Worm (Caenorhabditis elegans) whole organism, L1 larva: ENCODE results near the gene col-124.

ENCODE experiments used
- C16A3.4 ChIP-seq: fragments of 150-350 bp; optimal IDR thresholded peaks from 2 replicates; lab custom pipeline; 2014; ENCODE audit warnings: missing biosample characterization, missing genetic modification characterization
- F16B12.6 ChIP-seq: fragments of 150-350 bp; optimal IDR thresholded peaks from 2 replicates; lab custom pipeline; 2014; ENCODE audit warnings: missing biosample characterization, missing genetic modification characterization
- Y116A8C.19 ChIP-seq: sonication (generic microtip); optimal IDR thresholded peaks from 2 replicates; lab custom pipeline; 2016; ENCODE audit warnings: missing compliant biosample characterization, missing genetic modification characterization, borderline replicate concordance
- aha-1 ChIP-seq: fragments of 150-350 bp; optimal IDR thresholded peaks from 2 replicates; lab custom pipeline; 2014; ENCODE audit warnings: missing biosample characterization, missing genetic modification characterization
- alr-1 ChIP-seq: fragments of 200-800 bp; sonication (Bioruptor generic); optimal IDR thresholded peaks from 2 replicates; lab custom pipeline; 2018; ENCODE audit warnings: borderline replicate concordance, mild to moderate bottlenecking, missing genetic modification characterization, missing compliant biosample characterization
- aly-2 ChIP-seq: fragments of 150-350 bp; optimal IDR thresholded peaks from 2 replicates; lab custom pipeline; 2014; ENCODE audit warnings: missing biosample characterization, missing genetic modification characterization
- ama-1 ChIP-seq: fragments of 150-350 bp; optimal IDR thresholded peaks from 2 replicates; lab custom pipeline; 2014
- ceh-82 ChIP-seq, 3 experiments: fragments of 150-350 bp in 1 of 3; sonication (generic microtip) in 2 of 3; optimal IDR thresholded peaks; 2 replicates each; lab custom pipeline; 2014 to 2017; ENCODE audit warnings: missing biosample characterization in 3 of 3, missing genetic modification characterization in 3 of 3
- ceh-88 ChIP-seq: fragments of 200-800 bp; sonication (Bioruptor generic); IDR thresholded peaks from 2 replicates; pipeline ENCODE4 v1.3.6; 2022; ENCODE audit warnings: missing genetic modification characterization, missing compliant biosample characterization
- dpl-1 ChIP-seq, 3 experiments: fragments of 150-350 bp in 2 of 3; sonication (generic microtip) in 1 of 3; optimal IDR thresholded peaks; 2 replicates each; lab custom pipeline; 2014 to 2017; ENCODE audit warnings: missing biosample characterization in 3 of 3, missing genetic modification characterization in 3 of 3, missing genetic modification reagents in 3 of 3
- efl-1 ChIP-seq, 4 experiments: fragments of 150-350 bp; optimal IDR thresholded peaks in 3 of 4; peaks in 1 of 4; 1 replicate in 1 of 4; 2 replicates in 3 of 4; lab custom pipeline; 2014; ENCODE audit warnings: missing biosample characterization in 2 of 4, missing genetic modification characterization in 2 of 4, missing genetic modification reagents in 2 of 4
- egl-13 ChIP-seq: sonication (generic microtip); optimal IDR thresholded peaks from 2 replicates; lab custom pipeline; 2016; ENCODE audit warnings: missing genotype, missing genetic modification reagents, missing genetic modification characterization, missing compliant biosample characterization
- egl-27 ChIP-seq, 2 experiments: fragments of 150-350 bp in 1 of 2; sonication (generic microtip); optimal IDR thresholded peaks; 3 replicates each; lab custom pipeline; 2017 to 2018; ENCODE audit warnings: missing biosample characterization in 2 of 2, missing genetic modification characterization in 2 of 2, missing genetic modification reagents in 2 of 2
- elt-3 ChIP-seq, 6 experiments: fragments of 150-350 bp in 1 of 6; sonication (generic microtip); optimal IDR thresholded peaks; 2 replicates each; lab custom pipeline; 2017 to 2018; ENCODE audit warnings: missing biosample characterization in 6 of 6, missing genetic modification characterization in 6 of 6, inconsistent platforms in 1 of 6
- fkh-4 ChIP-seq: sonication (generic microtip); optimal IDR thresholded peaks from 2 replicates; lab custom pipeline; 2016; ENCODE audit warnings: missing compliant biosample characterization, missing genetic modification characterization, borderline replicate concordance
- fkh-8 ChIP-seq: sonication (generic microtip); optimal IDR thresholded peaks from 2 replicates; lab custom pipeline; 2016; ENCODE audit warnings: mild to moderate bottlenecking, missing genetic modification characterization, missing compliant biosample characterization
- fos-1 ChIP-seq: fragments of 150-350 bp; optimal IDR thresholded peaks from 2 replicates; lab custom pipeline; 2014; ENCODE audit warnings: missing biosample characterization, missing genetic modification characterization
- grh-1 ChIP-seq: fragments of 200-800 bp; sonication (Bioruptor generic); IDR thresholded peaks from 2 replicates; pipeline ENCODE4 v1.3.6; 2022; ENCODE audit warnings: missing genetic modification reagents, missing genetic modification characterization, missing compliant biosample characterization
- hlh-4 ChIP-seq: sonication (generic microtip); optimal IDR thresholded peaks from 2 replicates; lab custom pipeline; 2016; ENCODE audit warnings: mild to moderate bottlenecking, missing genetic modification characterization, missing compliant biosample characterization
- hpl-2 ChIP-seq: fragments of 150-350 bp; optimal IDR thresholded peaks from 2 replicates; lab custom pipeline; 2014; ENCODE audit warnings: missing biosample characterization, missing genetic modification reagents, missing genetic modification characterization
- irx-1 ChIP-seq: sonication (generic microtip); optimal IDR thresholded peaks from 2 replicates; lab custom pipeline; 2016; ENCODE audit warnings: missing genetic modification characterization, missing compliant biosample characterization
- isw-1 ChIP-seq: fragments of 200-800 bp; sonication (Bioruptor generic); IDR thresholded peaks from 2 replicates; pipeline ENCODE4 v1.3.6; 2022; ENCODE audit warnings: missing genetic modification characterization, missing compliant biosample characterization
- jun-1 ChIP-seq: fragments of 150-350 bp; optimal IDR thresholded peaks from 2 replicates; lab custom pipeline; 2014; ENCODE audit warnings: missing biosample characterization, missing genetic modification reagents, missing genetic modification characterization
- lin-14 ChIP-seq: fragments of 200-800 bp; sonication (Bioruptor generic); optimal IDR thresholded peaks from 2 replicates; lab custom pipeline; 2018; ENCODE audit warnings: mild to moderate bottlenecking, missing genetic modification characterization, moderate library complexity, missing compliant biosample characterization
- lin-35 ChIP-seq, 2 experiments: fragments of 150-350 bp; optimal IDR thresholded peaks; 2 replicates each; lab custom pipeline; 2014; ENCODE audit warnings: missing biosample characterization in 2 of 2, missing genetic modification characterization in 2 of 2, missing genetic modification reagents in 2 of 2
- lin-39 ChIP-seq: fragments of 150-350 bp; optimal IDR thresholded peaks from 2 replicates; lab custom pipeline; 2014; ENCODE audit warnings: missing biosample characterization, missing genetic modification reagents, missing genetic modification characterization
- lir-3 ChIP-seq: sonication (generic microtip); optimal IDR thresholded peaks from 2 replicates; lab custom pipeline; 2016; ENCODE audit warnings: mild to moderate bottlenecking, missing genetic modification characterization, moderate library complexity, missing compliant biosample characterization; ENCODE audit not compliant: poor library complexity
- mep-1 ChIP-seq: fragments of 150-350 bp; optimal IDR thresholded peaks from 2 replicates; lab custom pipeline; 2014; ENCODE audit warnings: missing biosample characterization, missing genetic modification characterization
- nhr-19 ChIP-seq: fragments of 200-800 bp; sonication (Bioruptor generic); conservative IDR thresholded peaks from 2 replicates; pipeline ENCODE4 v1.3.6; 2022; ENCODE audit warnings: missing genetic modification characterization, missing compliant biosample characterization
- nhr-20 ChIP-seq: sonication (generic microtip); optimal IDR thresholded peaks from 2 replicates; lab custom pipeline; 2016; ENCODE audit warnings: mild to moderate bottlenecking, missing genetic modification characterization, missing compliant biosample characterization
- nhr-28 ChIP-seq: fragments of 150-350 bp; optimal IDR thresholded peaks from 2 replicates; lab custom pipeline; 2014; ENCODE audit warnings: missing biosample characterization, missing genetic modification characterization
- nhr-47 ChIP-seq: sonication (generic microtip); optimal IDR thresholded peaks from 2 replicates; lab custom pipeline; 2016; ENCODE audit warnings: mild to moderate bottlenecking, missing genetic modification characterization, moderate library complexity, missing compliant biosample characterization
- nhr-71 ChIP-seq: sonication (generic microtip); optimal IDR thresholded peaks from 2 replicates; lab custom pipeline; 2016; ENCODE audit warnings: mild to moderate bottlenecking, missing genetic modification characterization, moderate library complexity, missing compliant biosample characterization
- nhr-77 ChIP-seq: fragments of 150-350 bp; optimal IDR thresholded peaks from 2 replicates; lab custom pipeline; 2014; ENCODE audit warnings: missing biosample characterization, missing genetic modification characterization
- nhr-90 ChIP-seq: sonication (generic microtip); optimal IDR thresholded peaks from 2 replicates; lab custom pipeline; 2016; ENCODE audit warnings: mild to moderate bottlenecking, missing genetic modification characterization, missing compliant biosample characterization; ENCODE audit not compliant: poor library complexity
- pag-3 ChIP-seq: sonication (generic microtip); optimal IDR thresholded peaks from 2 replicates; lab custom pipeline; 2017; ENCODE audit warnings: missing genetic modification characterization, mild to moderate bottlenecking, missing compliant biosample characterization, antibody characterized with exemption, borderline replicate concordance; ENCODE audit not compliant: insufficient read depth
- pqm-1 ChIP-seq: sonication (generic microtip); optimal IDR thresholded peaks from 3 replicates; lab custom pipeline; 2017; ENCODE audit warnings: missing biosample characterization, missing genetic modification characterization
- rnt-1 ChIP-seq: sonication (generic microtip); optimal IDR thresholded peaks from 2 replicates; lab custom pipeline; 2016; ENCODE audit warnings: mild to moderate bottlenecking, missing genetic modification characterization, moderate library complexity, missing compliant biosample characterization
- skn-1 ChIP-seq: fragments of 150-350 bp; optimal IDR thresholded peaks from 2 replicates; lab custom pipeline; 2014; ENCODE audit warnings: missing biosample characterization, missing genetic modification characterization
- snu-23 ChIP-seq: sonication (generic microtip); optimal IDR thresholded peaks from 2 replicates; lab custom pipeline; 2016; ENCODE audit warnings: missing genetic modification characterization, missing compliant biosample characterization
- sup-37 ChIP-seq: fragments of 200-800 bp; sonication (Bioruptor generic); optimal IDR thresholded peaks from 2 replicates; lab custom pipeline; 2018; ENCODE audit warnings: mild to moderate bottlenecking, missing genetic modification characterization, missing compliant biosample characterization
- tbx-2 ChIP-seq: sonication (generic microtip); optimal IDR thresholded peaks from 2 replicates; lab custom pipeline; 2016; ENCODE audit warnings: missing genetic modification characterization, missing compliant biosample characterization
- tlp-1 ChIP-seq: fragments of 150-350 bp; optimal IDR thresholded peaks from 2 replicates; lab custom pipeline; 2014; ENCODE audit warnings: missing biosample characterization, missing genetic modification characterization
- unc-62 ChIP-seq: fragments of 150-350 bp; optimal IDR thresholded peaks from 2 replicates; lab custom pipeline; 2014; ENCODE audit warnings: missing biosample characterization, missing genetic modification reagents, missing genetic modification characterization
- unc-86 ChIP-seq: sonication (generic microtip); optimal IDR thresholded peaks from 2 replicates; lab custom pipeline; 2016; ENCODE audit warnings: missing genetic modification characterization, missing compliant biosample characterization
- vab-15 ChIP-seq: sonication (generic microtip); optimal IDR thresholded peaks from 2 replicates; lab custom pipeline; 2017; ENCODE audit warnings: missing genotype, mild to moderate bottlenecking, missing genetic modification characterization, missing compliant biosample characterization
- xbp-1 ChIP-seq: sonication (generic microtip); optimal IDR thresholded peaks from 2 replicates; lab custom pipeline; 2016; ENCODE audit warnings: missing genetic modification characterization, missing compliant biosample characterization
- zip-4 ChIP-seq: fragments of 200-800 bp; sonication (Bioruptor generic); optimal IDR thresholded peaks from 2 replicates; lab custom pipeline; 2018; ENCODE audit warnings: mild to moderate bottlenecking, missing genetic modification characterization, moderate library complexity, missing compliant biosample characterization
- ztf-4 ChIP-seq: fragments of 150-350 bp; optimal IDR thresholded peaks from 2 replicates; lab custom pipeline; 2014; ENCODE audit warnings: missing biosample characterization, missing genetic modification characterization

The col-124 gene

DNA sequence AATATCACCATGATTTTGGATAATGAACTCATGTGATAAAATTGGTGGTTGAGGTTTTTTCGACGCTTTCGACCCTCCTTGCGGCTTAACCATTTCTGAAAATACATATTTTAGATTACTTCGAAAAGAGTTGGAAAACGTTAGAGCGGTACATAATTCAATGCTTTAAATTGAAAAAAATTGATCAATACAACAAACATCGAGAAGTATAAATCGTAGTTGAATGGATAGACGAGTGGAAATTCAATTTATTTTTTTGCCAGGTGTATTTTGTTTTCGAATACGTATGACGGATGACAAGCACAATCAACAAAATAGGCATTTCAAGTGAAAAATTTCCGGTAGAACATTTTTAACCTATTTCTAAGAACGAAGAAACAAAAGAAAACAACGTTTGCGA lies 4.9 kb downstream of the col-124 start, which contains the start of gene tram-1:
TSS of gene tram-1 (minus strand) at position 101 of the 400 bp plus-strand sequence.
- TF ChIP-seq fkh-8 (tag; lab: Kevin White, UChicago) (peak; percentile 37), egl-27 (tag; optimal IDR thresholded peaks at IDR 0.05; lab: Kevin White, UChicago) (no peak)
- TF ChIP-seq, all 84 proteins: peak for 1

ce11 chrIV:10222122-10222589 lies 5.9 kb downstream of the col-124 start, which contains the start of gene C24F3.2:
Gene C24F3.2 (plus strand): TSS chrIV:10222539.
- TF ChIP-seq hpl-2 (GFP tag; lab: Kevin White, UChicago) (no peak), mep-1 (tag; lab: Kevin White, UChicago) (peak; percentile 69), grh-1 (GFP tag; lab: Robert Waterston, UW) (no peak), lin-35 (GFP tag; optimal IDR thresholded peaks at IDR 0.05; lab: Kevin White, UChicago) (peak; percentile 77 to 87), ceh-88 (GFP tag; lab: Robert Waterston, UW) (no peak), lin-14 (GFP tag; lab: Kevin White, UChicago) (peak; percentile 94), isw-1 (GFP tag; lab: Robert Waterston, UW) (peak; percentile 16; the same call in 1 of the 2 replicates), aly-2 (tag; lab: Kevin White, UChicago) (no peak), dpl-1 (GFP tag; optimal IDR thresholded peaks at IDR 0.05; lab: Kevin White, UChicago) (peak; percentile 60 to 85 (median 74)), lin-39 (tag; lab: Kevin White, UChicago) (no peak), nhr-77 (tag; lab: Kevin White, UChicago) (peak; percentile 38), vab-15 (tag; lab: Kevin White, UChicago) (peak; percentile 52), nhr-28 (tag; lab: Kevin White, UChicago) (no peak), nhr-47 (peak; percentile 64), tlp-1 (tag; lab: Kevin White, UChicago) (no peak), fos-1 (tag; lab: Kevin White, UChicago) (peak; percentile 37), pqm-1 (tag; lab: Kevin White, UChicago) (no peak), hlh-4 (no peak), rnt-1 (peak; percentile 75), jun-1 (tag; lab: Kevin White, UChicago) (no peak), nhr-90 (tag; lab: Kevin White, UChicago) (peak; percentile 56), egl-27 (tag; optimal IDR thresholded peaks at IDR 0.05; lab: Kevin White, UChicago) (no peak), elt-3 (tag; optimal IDR thresholded peaks at IDR 0.05; lab: Kevin White, UChicago) (peak in 2 of 6 experiments; percentile 36 to 54), ama-1 (lab: Kevin White, UChicago) (no peak), lir-3 (no peak), C16A3.4 (tag; lab: Kevin White, UChicago) (peak; percentile 45), skn-1 (peak; percentile 24), pag-3 (tag; lab: Kevin White, UChicago) (no peak), F16B12.6 (tag; lab: Kevin White, UChicago) (no peak), sup-37 (GFP tag; lab: Kevin White, UChicago) (peak; percentile 45), fkh-8 (tag; lab: Kevin White, UChicago) (peak; percentile 69), alr-1 (tag; lab: Kevin White, UChicago) (no peak), zip-4 (no peak), Y116A8C.19 (no peak), nhr-19 (GFP tag; lab: Robert Waterston, UW) (peak; percentile 45), nhr-20 (peak; percentile 80), tbx-2 (tag; lab: Kevin White, UChicago) (peak; percentile 49), unc-62 (GFP tag; lab: Kevin White, UChicago) (no peak), irx-1 (peak; percentile 61), ceh-82 (tag; optimal IDR thresholded peaks at IDR 0.05; lab: Kevin White, UChicago) (peak in 1 of 3 experiments; percentile 29), xbp-1 (tag; lab: Kevin White, UChicago) (peak; percentile 64), efl-1 (optimal IDR thresholded peaks at IDR 0.05; lab: Kevin White, UChicago) (peak; percentile 41 to 79), efl-1 (GFP tag; optimal IDR thresholded peaks at IDR 0.05 in 1 of 2; lab: Kevin White, UChicago) (peak; percentile 80 to 97), egl-13 (peak; percentile 0), ztf-4 (tag; lab: Kevin White, UChicago) (peak; percentile 48), aha-1 (no peak), nhr-71 (tag; lab: Kevin White, UChicago) (peak; percentile 81), snu-23 (peak; percentile 84), fkh-4 (tag; lab: Kevin White, UChicago) (no peak), unc-86 (tag; lab: Kevin White, UChicago) (peak; percentile 26)
